Worm (Caenorhabditis elegans) whole organism, early embryonic: ENCODE measurements around the gene dgk-4.

Experiments used
- B0310.2 ChIP-seq: sonication (generic microtip); optimal IDR thresholded peaks from 2 replicates; lab custom pipeline; 2016; ENCODE audit warnings: mild to moderate bottlenecking, missing genetic modification characterization, missing compliant biosample characterization
- F13C5.2 ChIP-seq: sonication (generic microtip); optimal IDR thresholded peaks from 2 replicates; lab custom pipeline; 2017; ENCODE audit warnings: mild to moderate bottlenecking, missing genetic modification characterization, inconsistent platforms, missing compliant biosample characterization
- aly-1 ChIP-seq: sonication (generic microtip); optimal IDR thresholded peaks from 2 replicates; lab custom pipeline; 2016; ENCODE audit warnings: missing genetic modification characterization, missing compliant biosample characterization
- ama-1 ChIP-seq: fragments of 150-350 bp; optimal IDR thresholded peaks from 2 replicates; lab custom pipeline; 2014
- ceh-13 ChIP-seq: fragments of 200-800 bp; sonication (Bioruptor generic); optimal IDR thresholded peaks from 2 replicates; lab custom pipeline; 2018; ENCODE audit warnings: mild to moderate bottlenecking, missing genetic modification characterization, missing compliant biosample characterization
- ceh-36 ChIP-seq: sonication (generic microtip); optimal IDR thresholded peaks from 2 replicates; lab custom pipeline; 2016; ENCODE audit warnings: missing genetic modification characterization, inconsistent platforms, missing compliant biosample characterization
- ets-7 ChIP-seq: sonication (generic microtip); optimal IDR thresholded peaks from 2 replicates; lab custom pipeline; 2016; ENCODE audit warnings: missing genotype, missing genetic modification characterization, missing compliant biosample characterization
- flt-1 ChIP-seq: fragments of 200-800 bp; sonication (Bioruptor generic); IDR thresholded peaks from 2 replicates; pipeline ENCODE4 v1.3.6; 2022; ENCODE audit warnings: missing genetic modification characterization, missing compliant biosample characterization
- hmbx-1 ChIP-seq: sonication (generic microtip); optimal IDR thresholded peaks from 2 replicates; lab custom pipeline; 2016; ENCODE audit warnings: mild to moderate bottlenecking, missing genetic modification characterization, missing compliant biosample characterization
- hmg-4 ChIP-seq: fragments of 200-800 bp; sonication (Bioruptor generic); optimal IDR thresholded peaks from 2 replicates; lab custom pipeline; 2018; ENCODE audit warnings: mild to moderate bottlenecking, missing genetic modification characterization, missing compliant biosample characterization
- hnd-1 ChIP-seq: sonication (generic microtip); optimal IDR thresholded peaks from 2 replicates; lab custom pipeline; 2016; ENCODE audit warnings: missing genetic modification characterization, missing compliant biosample characterization
- pes-1 ChIP-seq: fragments of 200-800 bp; sonication (Bioruptor generic); IDR thresholded peaks from 2 replicates; pipeline ENCODE4 v1.3.6; 2022; ENCODE audit warnings: missing genetic modification reagents, missing genetic modification characterization, missing compliant biosample characterization
- scrt-1 ChIP-seq: fragments of 200-800 bp; sonication (Bioruptor generic); IDR thresholded peaks from 2 replicates; pipeline ENCODE4 v1.3.6; 2022; ENCODE audit warnings: missing genetic modification characterization, missing compliant biosample characterization
- sea-1 ChIP-seq: fragments of 200-800 bp; sonication (Bioruptor generic); conservative IDR thresholded peaks from 2 replicates; pipeline ENCODE4 v1.3.6; 2022; ENCODE audit warnings: missing genetic modification characterization, missing compliant biosample characterization
- tbx-11 ChIP-seq: fragments of 200-800 bp; sonication (Bioruptor generic); IDR thresholded peaks from 2 replicates; pipeline ENCODE4 v1.3.6; 2022; ENCODE audit warnings: missing genetic modification characterization, missing compliant biosample characterization
- tbx-37 ChIP-seq: fragments of 200-800 bp; sonication (Bioruptor generic); conservative IDR thresholded peaks from 2 replicates; pipeline ENCODE4 v1.3.6; 2022; ENCODE audit warnings: missing genetic modification reagents, missing genetic modification characterization, missing compliant biosample characterization
- tra-4 ChIP-seq: sonication (generic microtip); optimal IDR thresholded peaks from 2 replicates; lab custom pipeline; 2017; ENCODE audit warnings: missing genetic modification characterization, missing compliant biosample characterization

The dgk-4 gene

ce11 chrIV:8629609-8630052 is 1.5 kb upstream of the dgk-4 start:
- TF ChIP-seq tbx-11 (GFP tag; lab: Robert Waterston, UW) (0 out of 2 replicates have a peak, but pooled peaks have one; percentile 43), hnd-1 (no peak)

ce11 chrIV:8630243-8630642 is 890 bp upstream of the dgk-4 start:
- TF ChIP-seq pes-1 (GFP tag; lab: Robert Waterston, UW), result no peak
- no peak for TF ChIP-seq tbx-37 (GFP tag; lab: Robert Waterston, UW)
- TF ChIP-seq ceh-36 (tag; lab: Kevin White, UChicago), result no peak
- no peak for TF ChIP-seq ama-1 (lab: Kevin White, UChicago)

DNA sequence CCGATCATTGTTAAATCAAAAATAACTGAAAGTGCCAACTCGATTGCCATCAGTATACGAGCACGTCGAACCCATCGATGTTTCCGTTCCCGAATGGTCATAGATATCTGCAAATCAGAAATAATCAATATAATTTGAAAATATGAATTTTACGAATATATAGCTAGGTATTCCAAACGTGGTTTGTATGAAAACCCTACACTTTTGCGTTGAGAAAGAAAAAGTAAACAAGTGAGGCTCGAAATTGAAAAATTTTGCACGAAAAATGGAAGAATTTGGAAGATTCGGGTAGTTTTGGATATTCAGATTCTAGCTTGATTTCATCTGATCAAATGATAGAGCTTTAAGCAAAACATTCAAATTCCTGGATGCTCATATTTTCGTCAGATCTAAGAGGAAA is 7.6 kb downstream of the dgk-4 start, which contains the start of gene F42A9.9:
TSS of gene F42A9.9 (minus strand) at position 101 of the 400 bp plus-strand sequence.
- TF ChIP-seq sea-1 (GFP tag; lab: Robert Waterston, UW) (no peak), hnd-1 (no peak), hmbx-1 (no peak), hmg-4 (GFP tag; lab: Kevin White, UChicago) (no peak), ama-1 (lab: Kevin White, UChicago) (no peak), tbx-11 (GFP tag; lab: Robert Waterston, UW) (no peak), ets-7 (tag; lab: Kevin White, UChicago) (no peak), pes-1 (GFP tag; lab: Robert Waterston, UW) (no peak), flt-1 (GFP tag; lab: Robert Waterston, UW) (no peak), scrt-1 (GFP tag; lab: Robert Waterston, UW) (no peak), B0310.2 (no peak), tra-4 (no peak), aly-1 (no peak), tbx-37 (GFP tag; lab: Robert Waterston, UW) (no peak), ceh-36 (tag; lab: Kevin White, UChicago) (no peak), F13C5.2 (tag; lab: Kevin White, UChicago) (no peak)

DNA sequence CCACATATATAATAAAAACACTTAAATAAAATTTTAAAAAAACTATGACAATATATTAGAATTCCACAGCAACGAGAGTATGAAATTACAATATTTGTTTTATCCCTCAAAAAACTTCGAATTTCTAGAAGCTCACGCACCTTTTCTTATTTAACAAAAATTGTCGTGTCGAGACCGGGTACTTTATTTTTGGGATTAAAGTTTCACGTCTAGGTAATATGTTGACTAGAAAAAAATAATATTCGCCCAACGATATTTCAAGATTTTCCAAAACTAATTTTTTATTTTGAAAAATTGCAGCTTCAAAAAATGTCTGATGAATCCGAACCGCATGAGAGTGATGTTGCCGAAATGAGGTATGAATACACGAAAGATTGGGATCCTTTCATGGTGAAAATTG is 13.3 kb downstream of the dgk-4 start, which contains the start of gene C49C8.3:
TSS of gene C49C8.3 (plus strand) at position 301 of the 400 bp plus-strand sequence.
- TF ChIP-seq aly-1 (no peak), hnd-1 (no peak), F13C5.2 (tag; lab: Kevin White, UChicago) (no peak), tbx-37 (GFP tag; lab: Robert Waterston, UW) (no peak), hmg-4 (GFP tag; lab: Kevin White, UChicago) (no peak), sea-1 (GFP tag; lab: Robert Waterston, UW) (no peak), ceh-36 (tag; lab: Kevin White, UChicago) (no peak), pes-1 (GFP tag; lab: Robert Waterston, UW) (no peak)

ce11 chrIV:8648502-8648901 is 17.4 kb downstream of the dgk-4 start, which contains the start of gene cyp-33E1:
Gene cyp-33E1 (minus strand): TSS chrIV:8648602.
- no peak for TF ChIP-seq aly-1
- TF ChIP-seq pes-1 (GFP tag; lab: Robert Waterston, UW), result no peak
- TF ChIP-seq tbx-11 (GFP tag; lab: Robert Waterston, UW), result no peak
- TF ChIP-seq flt-1 (GFP tag; lab: Robert Waterston, UW), result no peak
- TF ChIP-seq hnd-1, result no peak
- TF ChIP-seq ceh-36 (tag; lab: Kevin White, UChicago), result no peak
- no peak for TF ChIP-seq tbx-37 (GFP tag; lab: Robert Waterston, UW)
- TF ChIP-seq ets-7 (tag; lab: Kevin White, UChicago), result no peak
- no peak for TF ChIP-seq hmbx-1
- TF ChIP-seq ceh-13 (GFP tag; lab: Kevin White, UChicago), result no peak
- TF ChIP-seq F13C5.2 (tag; lab: Kevin White, UChicago), result no peak
- TF ChIP-seq ama-1 (lab: Kevin White, UChicago), result no peak
- TF ChIP-seq B0310.2, result no peak
- no peak for TF ChIP-seq tra-4
- TF ChIP-seq hmg-4 (GFP tag; lab: Kevin White, UChicago), result no peak
- no peak for TF ChIP-seq sea-1 (GFP tag; lab: Robert Waterston, UW)
- TF ChIP-seq scrt-1 (GFP tag; lab: Robert Waterston, UW), result no peak

ce11 chrIV:8650696-8651095 is 19.6 kb downstream of the dgk-4 start, which contains the start of gene C49C8.2:
Gene C49C8.2 (plus strand): TSS chrIV:8651088.
- TF ChIP-seq tra-4 (no peak), ceh-36 (tag; lab: Kevin White, UChicago) (no peak), ama-1 (lab: Kevin White, UChicago) (no peak), hmbx-1 (no peak), ceh-13 (GFP tag; lab: Kevin White, UChicago) (no peak), tbx-37 (GFP tag; lab: Robert Waterston, UW) (no peak), pes-1 (GFP tag; lab: Robert Waterston, UW) (no peak), flt-1 (GFP tag; lab: Robert Waterston, UW) (no peak), hnd-1 (no peak), scrt-1 (GFP tag; lab: Robert Waterston, UW) (no peak), B0310.2 (no peak), tbx-11 (GFP tag; lab: Robert Waterston, UW) (no peak), hmg-4 (GFP tag; lab: Kevin White, UChicago) (no peak), sea-1 (GFP tag; lab: Robert Waterston, UW) (no peak), aly-1 (no peak)

DNA sequence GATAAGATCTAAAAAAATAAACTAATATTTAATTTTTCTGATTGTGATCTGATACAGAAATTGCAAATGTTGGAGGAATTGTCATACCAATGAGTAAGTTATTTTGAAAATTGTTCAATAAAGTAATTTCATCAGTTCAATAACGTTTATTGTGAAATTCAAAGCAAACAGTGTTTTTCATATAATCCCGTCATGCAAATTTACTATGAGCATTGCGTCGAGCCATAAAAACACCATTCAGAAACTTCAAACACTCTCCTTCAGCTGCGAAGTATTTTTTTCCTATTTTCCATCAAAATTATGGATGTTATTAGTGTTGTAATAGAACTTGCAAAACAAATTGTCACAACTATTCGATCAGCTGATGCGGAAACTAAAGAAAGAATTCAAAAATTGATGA is 20.7 kb downstream of the dgk-4 start, which contains the start of gene C49C8.8:
TSS of gene C49C8.8 (plus strand) at position 301 of the 400 bp plus-strand sequence.
- no peak for TF ChIP-seq scrt-1 (GFP tag; lab: Robert Waterston, UW)
- TF ChIP-seq sea-1 (GFP tag; lab: Robert Waterston, UW), result no peak
- no peak for TF ChIP-seq ama-1 (lab: Kevin White, UChicago)

- TF ChIP-seq ets-7 (tag; lab: Kevin White, UChicago) (no peak), hmg-4 (GFP tag; lab: Kevin White, UChicago) (no peak), aly-1 (no peak), ceh-36 (tag; lab: Kevin White, UChicago) (no peak), hnd-1 (no peak), scrt-1 (GFP tag; lab: Robert Waterston, UW) (no peak), flt-1 (GFP tag; lab: Robert Waterston, UW) (no peak), tra-4 (no peak), tbx-11 (GFP tag; lab: Robert Waterston, UW) (no peak), hmbx-1 (no peak), ceh-13 (GFP tag; lab: Kevin White, UChicago) (no peak), pes-1 (GFP tag; lab: Robert Waterston, UW) (no peak)
These were observed 22.5 kb downstream of the dgk-4 start, which contains the start of gene C49C8.5 for ce11 chrIV:8653592-8653991. Gene C49C8.5 (minus strand): TSS chrIV:8653664.
